Fruit fly (Drosophila melanogaster) whole organism, adult: ENCODE results near the gene CG6656.

ENCODE experiments used
- CG11617 ChIP-seq: fragments of 200-800 bp; sonication (Bioruptor generic); optimal IDR thresholded peaks from 2 replicates; lab custom pipeline; 2017; ENCODE audit warnings: mild to moderate bottlenecking, missing biosample characterization, missing genetic modification reagents, missing genetic modification characterization
- CG12768 ChIP-seq: fragments of 200-800 bp; sonication (Bioruptor generic); optimal IDR thresholded peaks from 2 replicates; lab custom pipeline; 2017; ENCODE audit warnings: missing biosample characterization, missing genetic modification characterization, mild to moderate bottlenecking, moderate library complexity, missing genetic modification reagents
- CG14711 ChIP-seq: fragments of 200-800 bp; sonication (Bioruptor generic); optimal IDR thresholded peaks from 2 replicates; lab custom pipeline; 2018; ENCODE audit warnings: missing biosample characterization, mild to moderate bottlenecking, missing genetic modification characterization, moderate library complexity
- CG1620 ChIP-seq: fragments of 200-800 bp; sonication (Bioruptor generic); optimal IDR thresholded peaks from 2 replicates; lab custom pipeline; 2016; ENCODE audit warnings: missing biosample characterization, missing genetic modification characterization
- CG33017 ChIP-seq: fragments of 200-800 bp; sonication (Bioruptor generic); optimal IDR thresholded peaks from 2 replicates; lab custom pipeline; 2018; ENCODE audit warnings: missing biosample characterization, mild to moderate bottlenecking, missing genetic modification characterization, moderate library complexity
- CG5204 ChIP-seq: fragments of 200-800 bp; sonication (Bioruptor generic); optimal IDR thresholded peaks from 2 replicates; lab custom pipeline; 2016; ENCODE audit warnings: missing biosample characterization, missing genetic modification characterization
- CG7045 ChIP-seq: fragments of 200-800 bp; sonication (Bioruptor generic); optimal IDR thresholded peaks from 2 replicates; lab custom pipeline; 2017; ENCODE audit warnings: missing biosample characterization, mild to moderate bottlenecking, missing genetic modification characterization
- CG7101 ChIP-seq: fragments of 200-800 bp; sonication (Bioruptor generic); optimal IDR thresholded peaks from 2 replicates; lab custom pipeline; 2018; ENCODE audit warnings: missing biosample characterization, mild to moderate bottlenecking, missing genetic modification characterization, moderate library complexity
- Clk ChIP-seq: fragments of 200-800 bp; sonication (Bioruptor generic); optimal IDR thresholded peaks from 2 replicates; lab custom pipeline; 2017; ENCODE audit warnings: missing biosample characterization, missing genetic modification characterization
- Crg-1 ChIP-seq: fragments of 200-800 bp; sonication (Bioruptor generic); optimal IDR thresholded peaks from 2 replicates; lab custom pipeline; 2016; ENCODE audit warnings: missing biosample characterization, missing genetic modification characterization
- Hr96 ChIP-seq: fragments of 200-800 bp; sonication (Bioruptor generic); optimal IDR thresholded peaks from 2 replicates; lab custom pipeline; 2016; ENCODE audit warnings: missing biosample characterization, missing genetic modification characterization
- Mnt ChIP-seq: fragments of 200-800 bp; sonication (Bioruptor generic); optimal IDR thresholded peaks from 2 replicates; lab custom pipeline; 2016; ENCODE audit warnings: missing biosample characterization, mild to moderate bottlenecking, missing genetic modification characterization
- bab1 ChIP-seq: fragments of 200-800 bp; sonication (Bioruptor generic); optimal IDR thresholded peaks from 3 replicates; lab custom pipeline; 2019; ENCODE audit warnings: missing biosample characterization, mild to moderate bottlenecking, missing genetic modification characterization, moderate library complexity
- cic ChIP-seq: fragments of 200-800 bp; sonication (Bioruptor generic); optimal IDR thresholded peaks from 2 replicates; lab custom pipeline; 2017; ENCODE audit warnings: missing biosample characterization, mild to moderate bottlenecking, missing genetic modification characterization, moderate library complexity
- cnc ChIP-seq, 2 experiments: fragments of >200 bp; optimal IDR thresholded peaks; 2 replicates each; lab custom pipeline; 2017
- kay ChIP-seq: fragments of 200-800 bp; sonication (Bioruptor generic); peaks from one replicate; lab custom pipeline; 2016; ENCODE audit warnings: missing biosample characterization, missing genetic modification characterization, borderline replicate concordance
- ovo ChIP-seq: fragments of 200-800 bp; sonication (Bioruptor generic); optimal IDR thresholded peaks from 2 replicates; lab custom pipeline; 2016; ENCODE audit warnings: missing biosample characterization, missing genetic modification characterization
- pad ChIP-seq: fragments of 200-800 bp; sonication (Bioruptor generic); optimal IDR thresholded peaks from 3 replicates; lab custom pipeline; 2017; ENCODE audit warnings: missing biosample characterization, missing genetic modification characterization, mild to moderate bottlenecking, moderate library complexity, missing genetic modification reagents
- tj ChIP-seq: fragments of 200-800 bp; sonication (Bioruptor generic); optimal IDR thresholded peaks from 3 replicates; lab custom pipeline; 2017; ENCODE audit warnings: missing biosample characterization, mild to moderate bottlenecking, missing genetic modification characterization, moderate library complexity
- toe ChIP-seq: fragments of 200-800 bp; sonication (Bioruptor generic); optimal IDR thresholded peaks from 2 replicates; lab custom pipeline; 2016; ENCODE audit warnings: missing biosample characterization, missing genetic modification characterization

The CG6656 gene

dm6 chr3R:21848987-21849442, 26.1 kb upstream of the CG6656 start:
- TF ChIP-seq CG11617 (GFP tag; lab: Kevin White, UChicago) (peak; percentile 95), cic (GFP tag; lab: Kevin White, UChicago) (peak; percentile 45), CG7045 (GFP tag; lab: Kevin White, UChicago) (peak; percentile 95), pad (peak; percentile 86), CG7101 (peak; percentile 84), kay (GFP tag; lab: Kevin White, UChicago) (peak; percentile 91), bab1 (GFP tag; lab: Kevin White, UChicago) (peak; percentile 96), Clk (GFP tag; lab: Kevin White, UChicago) (peak; percentile 82), CG1620 (GFP tag; lab: Kevin White, UChicago) (peak; percentile 77), CG12768 (GFP tag; lab: Kevin White, UChicago) (peak; percentile 89), ovo (GFP tag; lab: Kevin White, UChicago) (peak; percentile 21), toe (GFP tag; lab: Kevin White, UChicago) (peak; percentile 95), CG5204 (peak; percentile 91), Hr96 (GFP tag; lab: Kevin White, UChicago) (peak; percentile 92), CG33017 (tag; lab: Kevin White, UChicago) (peak; percentile 91), cnc (optimal IDR thresholded peaks at IDR 0.05; lab: Kevin White, UChicago) (no peak), Crg-1 (GFP tag; lab: Kevin White, UChicago) (peak; percentile 77), CG14711 (tag; lab: Kevin White, UChicago) (peak; percentile 72), Mnt (peak; percentile 58), tj (peak; percentile 76)

dm6 chr3R:21849988-21850460, 25.1 kb upstream of the CG6656 start:
- TF ChIP-seq toe (GFP tag; lab: Kevin White, UChicago), result no peak
- TF ChIP-seq CG7045 (GFP tag; lab: Kevin White, UChicago), result peak; percentile 23
- TF ChIP-seq tj, result peak; percentile 32
- TF ChIP-seq Mnt, result no peak
- no peak for TF ChIP-seq CG14711 (tag; lab: Kevin White, UChicago)
- TF ChIP-seq Crg-1 (GFP tag; lab: Kevin White, UChicago), result no peak
- no peak for TF ChIP-seq Clk (GFP tag; lab: Kevin White, UChicago)
- TF ChIP-seq bab1 (GFP tag; lab: Kevin White, UChicago), result no peak
- peak; percentile 44 to 49 for TF ChIP-seq cnc (optimal IDR thresholded peaks at IDR 0.05; lab: Kevin White, UChicago)
- TF ChIP-seq CG7101, result peak; percentile 23
- peak; percentile 61 for TF ChIP-seq CG5204
- TF ChIP-seq CG33017 (tag; lab: Kevin White, UChicago), result no peak
- TF ChIP-seq cic (GFP tag; lab: Kevin White, UChicago), result peak; percentile 60
- TF ChIP-seq CG1620 (GFP tag; lab: Kevin White, UChicago), result no peak
- TF ChIP-seq Hr96 (GFP tag; lab: Kevin White, UChicago), result peak; percentile 38
- no peak for TF ChIP-seq kay (GFP tag; lab: Kevin White, UChicago)
- no peak for TF ChIP-seq CG12768 (GFP tag; lab: Kevin White, UChicago)
- TF ChIP-seq pad, result peak; percentile 16
- peak; percentile 54 for TF ChIP-seq CG11617 (GFP tag; lab: Kevin White, UChicago)
- TF ChIP-seq ovo (GFP tag; lab: Kevin White, UChicago), result no peak

dm6 chr3R:21851592-21852578, 23.2 kb upstream of the CG6656 start:
- TF ChIP-seq ovo (GFP tag; lab: Kevin White, UChicago), result no peak
- TF ChIP-seq Clk (GFP tag; lab: Kevin White, UChicago), result no peak
- peak; percentile 28 for TF ChIP-seq CG12768 (GFP tag; lab: Kevin White, UChicago)
- TF ChIP-seq CG1620 (GFP tag; lab: Kevin White, UChicago), result no peak
- TF ChIP-seq cic (GFP tag; lab: Kevin White, UChicago), result peak; percentile 69
- TF ChIP-seq CG33017 (tag; lab: Kevin White, UChicago), result peak; percentile 32
- no peak for TF ChIP-seq pad
- peak; percentile 69 for TF ChIP-seq tj
- TF ChIP-seq Crg-1 (GFP tag; lab: Kevin White, UChicago), result no peak
- TF ChIP-seq bab1 (GFP tag; lab: Kevin White, UChicago), result peak; percentile 27
- no peak for TF ChIP-seq cnc (optimal IDR thresholded peaks at IDR 0.05; lab: Kevin White, UChicago)
- peak; percentile 3 for TF ChIP-seq Mnt
- TF ChIP-seq kay (GFP tag; lab: Kevin White, UChicago), result peak; percentile 86
- no peak for TF ChIP-seq CG7045 (GFP tag; lab: Kevin White, UChicago)
- peak; percentile 6 for TF ChIP-seq Hr96 (GFP tag; lab: Kevin White, UChicago)
- peak; percentile 7 for TF ChIP-seq toe (GFP tag; lab: Kevin White, UChicago)
- no peak for TF ChIP-seq CG14711 (tag; lab: Kevin White, UChicago)
- no peak for TF ChIP-seq CG7101
- TF ChIP-seq CG11617 (GFP tag; lab: Kevin White, UChicago), result no peak
- peak; percentile 32 for TF ChIP-seq CG5204

dm6 chr3R:21852579-21853233, 22.4 kb upstream of the CG6656 start:
- TF ChIP-seq Mnt (no peak), ovo (GFP tag; lab: Kevin White, UChicago) (peak; percentile 88), Clk (GFP tag; lab: Kevin White, UChicago) (no peak), pad (peak; percentile 71), cnc (optimal IDR thresholded peaks at IDR 0.05; lab: Kevin White, UChicago) (no peak), CG14711 (tag; lab: Kevin White, UChicago) (peak; percentile 41), toe (GFP tag; lab: Kevin White, UChicago) (no peak), tj (no peak), CG12768 (GFP tag; lab: Kevin White, UChicago) (no peak), bab1 (GFP tag; lab: Kevin White, UChicago) (peak; percentile 41), CG7101 (peak; percentile 13)
